Worm (Caenorhabditis elegans) whole organism, dauer: ENCODE data around the gene F13A2.2.

Source experiments
- unc-62 ChIP-seq: sonication (generic microtip); optimal IDR thresholded peaks from 2 replicates; lab custom pipeline; 2017; ENCODE audit warnings: missing biosample characterization, missing genetic modification reagents, missing genetic modification characterization

F13A2.2 gene

ce11 chrV:4384482-4384881 lies at the start of gene F13A2.2:
Gene F13A2.2, minus strand, starts transcription at chrV:4384582.
- TF ChIP-seq unc-62 = no peak

DNA sequence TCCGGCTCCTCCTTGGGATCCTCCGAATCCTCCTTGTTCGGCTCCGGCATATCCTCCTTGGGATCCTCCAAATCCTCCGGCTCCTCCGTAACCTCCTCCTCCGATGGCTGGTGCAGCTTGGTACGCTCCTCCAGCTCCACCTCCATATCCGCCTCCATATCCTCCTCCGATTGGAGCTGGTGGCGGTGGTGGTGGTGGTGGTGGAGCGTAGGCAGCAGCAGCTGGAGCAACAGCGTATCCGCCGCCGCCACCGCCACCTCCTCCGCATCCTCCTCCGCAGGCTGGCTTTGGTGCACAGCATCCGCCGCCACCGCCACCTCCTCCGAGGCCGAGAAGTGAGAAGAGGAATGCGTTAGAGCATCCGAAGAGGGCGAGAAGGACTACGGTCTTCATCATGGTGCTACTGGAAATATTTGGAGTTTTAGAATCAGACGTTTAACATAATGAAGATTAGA lies 48.4 kb upstream of the F13A2.2 start, which contains the start of gene Y47D7A.15:
Gene Y47D7A.15 (minus strand): TSS at position 405 of the 455 bp plus-strand sequence.
- TF ChIP-seq unc-62 = no peak

DNA sequence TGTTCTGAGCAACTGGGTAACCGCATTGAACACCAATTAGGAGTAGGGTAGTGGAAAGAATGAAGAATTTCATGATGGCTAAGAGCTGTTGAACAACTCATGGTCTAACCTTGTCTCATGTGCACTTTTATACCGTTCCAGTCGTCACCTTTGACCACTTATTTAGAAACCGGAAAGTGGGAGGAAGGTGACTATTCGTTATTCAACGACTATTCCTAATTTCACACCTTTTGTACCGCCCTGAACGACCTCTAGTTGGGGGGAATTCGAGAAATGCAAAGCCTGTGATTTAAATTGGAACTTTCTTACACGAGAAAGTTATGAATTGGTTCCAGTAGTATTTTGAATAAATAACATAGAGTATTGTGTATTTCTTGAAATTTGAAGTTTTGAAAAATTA lies 45.2 kb upstream of the F13A2.2 start, which contains the start of gene Y47D7A.12:
Gene Y47D7A.12 (minus strand): TSS at position 101 of the 400 bp plus-strand sequence.
- no peak for TF ChIP-seq unc-62

- TF ChIP-seq unc-62 = no peak
Observed at ce11 chrV:4428202-4428601, 43.8 kb upstream of the F13A2.2 start, which contains the start of gene Y47D7A.11. Gene Y47D7A.11, minus strand, starts transcription at chrV:4428302.

- TF ChIP-seq unc-62 = no peak
Observed at ce11 chrV:4423860-4424401, 39.5 kb upstream of the F13A2.2 start, which contains the start of the genes Y47D7A.9 and Y47D7A.19. Gene Y47D7A.9, minus strand, starts transcription at chrV:4423960. Gene Y47D7A.19, plus strand, starts transcription at chrV:4424351.

ce11 chrV:4423087-4423486 lies 38.7 kb upstream of the F13A2.2 start:
- TF ChIP-seq unc-62 = no peak

DNA sequence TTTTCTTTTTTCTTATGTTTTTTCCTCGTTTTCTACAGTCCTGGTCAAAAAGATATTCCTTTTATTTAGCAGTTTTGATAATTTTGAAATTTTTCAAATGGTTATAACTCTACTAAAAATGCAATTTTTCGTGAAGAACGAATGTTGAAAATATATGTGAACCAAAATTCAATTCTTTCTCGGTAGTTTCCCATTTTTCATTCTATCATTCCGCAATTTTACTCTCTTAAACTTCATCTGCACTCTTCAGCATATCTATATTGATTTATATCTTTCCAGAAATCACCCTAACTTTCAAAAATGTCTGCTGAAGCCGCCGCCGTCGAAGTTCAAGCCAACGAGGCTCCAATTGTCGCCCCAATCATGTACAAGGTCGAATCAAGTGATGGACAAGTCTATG lies 37.7 kb upstream of the F13A2.2 start, which contains the start of gene skr-7:
Gene skr-7 (plus strand): TSS at position 301 of the 400 bp plus-strand sequence.
- no peak for TF ChIP-seq unc-62

DNA sequence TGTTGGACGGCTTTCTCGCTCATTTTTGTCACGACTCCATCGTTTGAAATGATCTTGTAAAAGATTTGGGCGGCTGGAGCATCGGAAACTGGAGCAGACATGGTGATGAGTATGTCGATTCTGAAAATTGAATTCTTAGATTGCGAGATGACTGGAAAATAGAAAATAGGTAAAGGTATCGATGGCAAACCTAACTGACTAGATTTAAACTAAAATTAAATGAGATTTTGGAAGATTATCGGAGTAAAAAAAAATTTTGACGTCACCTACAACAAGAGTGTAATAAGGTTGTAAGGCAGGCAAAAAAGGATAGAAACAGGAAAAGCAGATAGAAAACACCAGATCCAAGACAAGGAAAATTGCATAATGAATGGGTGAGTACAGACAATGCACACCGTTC lies 37.1 kb upstream of the F13A2.2 start, which contains the start of gene skr-14:
Gene skr-14 (minus strand): TSS at position 101 of the 400 bp plus-strand sequence.
- TF ChIP-seq unc-62 = no peak

DNA sequence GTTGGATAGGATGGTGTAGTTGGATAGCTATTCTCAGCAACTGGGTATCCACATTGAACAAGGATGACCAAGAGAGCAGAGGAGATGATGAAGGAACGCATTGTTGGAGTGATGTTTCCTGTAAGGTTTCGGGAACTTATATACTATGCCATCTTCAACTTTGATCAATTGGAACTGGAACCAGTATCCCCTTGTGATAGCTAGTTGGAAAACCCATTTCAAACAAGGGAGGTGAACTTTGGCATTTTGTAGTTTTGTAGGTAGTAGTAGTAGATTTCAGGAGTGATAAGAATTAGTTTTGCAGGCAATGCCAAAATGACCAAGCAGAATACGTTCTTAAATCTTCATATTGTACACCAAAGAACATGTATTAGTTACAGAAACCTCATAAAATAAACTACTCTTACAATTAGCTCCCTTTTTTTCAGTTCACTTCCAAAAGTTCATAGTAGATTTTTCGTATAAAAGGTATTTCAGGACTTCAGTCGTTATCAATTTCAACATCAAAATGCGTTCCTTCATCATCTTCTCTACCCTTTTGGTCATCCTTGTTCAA lies 35.5 kb upstream of the F13A2.2 start, which contains the start of the genes Y47D7A.7 and Y47D7A.2:
Gene Y47D7A.7 (minus strand): TSS at position 101 of the 556 bp plus-strand sequence.
Gene Y47D7A.2 (plus strand): TSS at position 506 of the 556 bp plus-strand sequence.
- no peak for TF ChIP-seq unc-62

ce11 chrV:4418116-4418515 lies 33.7 kb upstream of the F13A2.2 start, which contains the start of gene Y47D7A.6:
Gene Y47D7A.6, minus strand, starts transcription at chrV:4418216.
- no peak for TF ChIP-seq unc-62

- no peak for TF ChIP-seq unc-62
Observed at ce11 chrV:4416710-4417109, 32.3 kb upstream of the F13A2.2 start, which contains the start of gene Y47D7A.18. Gene Y47D7A.18, minus strand, starts transcription at chrV:4416810.

DNA sequence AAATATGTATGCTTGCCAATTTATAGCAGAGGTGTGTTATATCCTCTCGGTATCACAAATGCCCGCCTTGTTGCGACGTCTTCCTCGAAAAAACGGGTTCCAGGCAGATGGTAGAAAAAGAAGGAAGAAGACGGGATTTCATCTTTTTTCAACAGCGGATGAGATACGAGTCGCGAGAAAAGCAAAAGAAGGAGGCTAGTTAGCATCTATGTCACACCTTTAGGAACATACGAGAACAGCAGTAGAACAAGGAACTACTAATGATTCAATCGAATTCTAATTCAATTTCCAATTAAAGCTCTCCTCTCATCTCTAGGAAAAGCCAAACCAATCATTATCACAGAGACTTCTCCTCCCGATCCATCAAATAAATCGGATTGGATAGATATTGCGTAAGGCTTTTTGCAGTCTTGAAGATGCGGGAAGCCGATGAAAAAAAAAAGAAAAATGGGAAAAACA lies 30.3 kb upstream of the F13A2.2 start, which contains the start of gene grl-5:
Gene grl-5 (minus strand): TSS at position 51 of the 459 bp plus-strand sequence.
- no peak for TF ChIP-seq unc-62

DNA sequence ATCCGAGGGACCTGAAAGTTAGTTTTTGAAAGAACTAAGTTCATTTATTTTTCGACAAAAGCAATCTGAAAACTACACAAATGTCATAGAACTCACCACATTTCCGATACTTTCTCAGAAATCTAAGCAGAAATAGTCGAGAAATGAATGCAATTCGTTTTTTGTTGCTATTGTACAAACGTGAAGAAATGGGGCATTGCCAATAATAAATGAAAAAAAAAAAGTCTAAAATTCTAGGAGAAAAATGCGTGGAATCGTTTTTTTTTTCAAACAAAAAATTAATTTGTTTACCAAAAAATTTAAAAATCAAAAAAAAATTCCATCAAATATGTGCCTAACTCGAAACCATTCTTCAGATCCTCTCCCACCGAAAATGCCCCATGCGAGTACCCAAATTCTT lies 27.3 kb upstream of the F13A2.2 start, which contains the start of gene Y47D7A.17:
Gene Y47D7A.17 (minus strand): TSS at position 101 of the 400 bp plus-strand sequence.
- TF ChIP-seq unc-62 = no peak

DNA sequence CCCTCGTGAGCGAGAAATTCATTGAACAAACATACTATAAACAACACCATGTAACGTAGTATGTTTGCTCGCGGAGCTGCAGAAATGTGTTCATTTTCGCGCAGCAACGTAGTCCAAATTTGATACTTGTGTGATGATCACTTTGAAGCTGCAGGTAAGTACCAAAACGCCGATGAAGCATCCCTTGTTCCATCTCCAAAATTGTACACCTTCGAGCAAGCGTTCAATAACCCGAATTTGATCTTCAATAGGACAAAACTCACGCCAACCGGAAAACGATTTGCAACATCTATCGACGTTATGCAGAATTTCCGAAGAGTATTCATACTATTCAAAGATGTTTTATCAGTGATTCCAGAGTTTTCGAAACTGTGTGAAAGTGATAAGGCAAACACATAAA lies 26.3 kb upstream of the F13A2.2 start, which contains the start of gene Y47D7A.3:
Gene Y47D7A.3 (plus strand): TSS at position 301 of the 400 bp plus-strand sequence.
- TF ChIP-seq unc-62 = no peak

- no peak for TF ChIP-seq unc-62
Observed at ce11 chrV:4407519-4407918, 23.1 kb upstream of the F13A2.2 start, which contains the start of gene nhr-118. Gene nhr-118, plus strand, starts transcription at chrV:4407819.

DNA sequence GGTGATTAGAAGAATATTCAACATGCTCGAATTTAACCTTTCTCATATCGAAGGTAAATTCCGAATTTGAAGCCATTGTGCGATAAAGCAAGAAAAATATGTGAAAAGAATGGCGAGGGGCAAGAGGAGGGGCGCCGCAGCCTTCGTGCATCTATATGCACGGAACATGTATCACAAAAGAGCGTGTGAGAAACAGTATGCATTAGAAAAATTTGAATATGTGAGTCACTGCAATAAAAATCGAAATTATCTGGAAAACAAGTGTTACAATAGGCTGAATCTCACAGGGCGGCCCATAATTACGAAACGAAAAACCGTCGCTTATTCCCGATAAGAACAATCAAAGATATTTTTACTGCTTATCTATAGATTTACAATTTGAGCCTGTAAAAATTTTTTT lies 17.5 kb upstream of the F13A2.2 start, which contains the start of gene F13A2.5:
Gene F13A2.5 (minus strand): TSS at position 101 of the 400 bp plus-strand sequence.
- no peak for TF ChIP-seq unc-62

- no peak for TF ChIP-seq unc-62
Observed at ce11 chrV:4400118-4400517, 15.7 kb upstream of the F13A2.2 start, which contains the start of gene F13A2.4. Gene F13A2.4, minus strand, starts transcription at chrV:4400218.
